Fruit fly (Drosophila melanogaster): ENCODE results near the gene CG13950.
A peak's percentile ranks its signal among the peaks of the same experiment; 100 is the strongest.

The CG13950 gene

DNA sequence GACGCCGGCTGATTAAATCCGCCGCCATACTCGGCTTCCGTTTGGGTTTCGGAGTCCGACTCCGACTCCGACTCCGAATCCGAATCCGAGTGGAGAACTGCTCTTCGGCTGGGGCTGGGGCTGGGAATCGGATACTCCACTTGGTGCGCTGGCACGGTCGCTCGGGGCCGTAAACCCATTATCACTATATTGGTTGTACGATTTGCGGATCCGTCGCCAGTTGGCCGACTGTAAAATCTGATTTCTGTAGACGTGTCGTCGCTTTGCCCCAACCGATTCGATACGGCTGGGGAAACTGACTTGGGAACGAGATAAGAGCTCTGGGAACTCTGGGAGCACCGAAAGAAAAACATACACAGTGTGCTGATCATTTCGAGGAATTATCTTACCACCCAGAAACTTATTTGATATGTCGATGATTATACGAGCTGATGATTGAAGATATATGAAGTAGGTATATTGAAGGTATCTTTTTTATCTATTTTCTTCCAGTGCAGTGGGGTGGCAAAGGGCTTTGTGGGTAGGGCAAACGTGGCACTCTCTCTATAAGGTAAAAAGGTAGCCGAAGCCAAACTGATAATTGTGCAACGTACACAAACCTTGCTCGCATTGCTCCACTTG, 2.0 kb upstream of the CG13950 start (continued):
- no peak for TF ChIP-seq wdn (GFP tag; IDR thresholded peaks at IDR 0.05)
- 0 out of 2 replicates have a peak, but pooled peaks have one; percentile 23 for TF ChIP-seq CG1024 (GFP tag; IDR thresholded peaks at IDR 0.05)
- no peak for TF ChIP-seq CG13296 (GFP tag; optimal IDR thresholded peaks at IDR 0.05)
- peak; percentile 76 for TF ChIP-seq gem (tag; optimal IDR thresholded peaks at IDR 0.05)
- no peak for TF ChIP-seq Hr39 (optimal IDR thresholded peaks at IDR 0.05)
- TF ChIP-seq scrt (GFP tag; optimal IDR thresholded peaks at IDR 0.05): no peak
- TF ChIP-seq CG2712 (tag; optimal IDR thresholded peaks at IDR 0.05): peak; percentile 62
- peak; percentile 57; the same call in 2 of the 3 replicates for TF ChIP-seq Aef1 (GFP tag; IDR thresholded peaks at IDR 0.05)
- TF ChIP-seq CG10565 (GFP tag; optimal IDR thresholded peaks at IDR 0.05): no peak
- peak; percentile 45 for TF ChIP-seq grau (tag; optimal IDR thresholded peaks at IDR 0.05)
- peak in 1 of 2 experiments; percentile 55 for TF ChIP-seq Hr51 (GFP tag; optimal IDR thresholded peaks at IDR 0.05)
- TF ChIP-seq ash1 (GFP tag; optimal IDR thresholded peaks at IDR 0.05): no peak
- no peak for TF ChIP-seq br (optimal IDR thresholded peaks at IDR 0.05)
- TF ChIP-seq chinmo (GFP tag; IDR thresholded peaks at IDR 0.05; ENCODE audit: partially characterized antibody): 0 out of 4 replicates have a peak, but pooled peaks have one; percentile 53
- TF ChIP-seq trem (tag; optimal IDR thresholded peaks at IDR 0.05): no peak
- TF ChIP-seq CG9727 (GFP tag; optimal IDR thresholded peaks at IDR 0.05): peak; percentile 29
- no peak for TF ChIP-seq TFAM (GFP tag; optimal IDR thresholded peaks at IDR 0.05)
- peak; percentile 30 to 39 for TF ChIP-seq dpn (GFP tag; optimal IDR thresholded peaks at IDR 0.05)
- no peak for TF ChIP-seq pros (GFP tag; optimal IDR thresholded peaks at IDR 0.05)
- TF ChIP-seq CG12659 (GFP tag; optimal IDR thresholded peaks at IDR 0.05): peak; percentile 62
- TF ChIP-seq CG7745 (tag; optimal IDR thresholded peaks at IDR 0.05): no peak
- TF ChIP-seq CG9817 (tag; optimal IDR thresholded peaks at IDR 0.05): peak; percentile 50
- TF ChIP-seq CG30431 (GFP tag; optimal IDR thresholded peaks at IDR 0.05): no peak
- TF ChIP-seq CG7963 (GFP tag; IDR thresholded peaks at IDR 0.05; ENCODE audit: partially characterized antibody): no peak
- peak; percentile 65 for TF ChIP-seq CG2120 (GFP tag; optimal IDR thresholded peaks at IDR 0.05)
- TF ChIP-seq HmgD (GFP tag; optimal IDR thresholded peaks at IDR 0.05): no peak
- TF ChIP-seq Tbp (GFP tag; optimal IDR thresholded peaks at IDR 0.05): no peak
- peak; percentile 70 for TF ChIP-seq CG17328 (GFP tag; IDR thresholded peaks at IDR 0.05)
- no peak for TF ChIP-seq tll (GFP tag; optimal IDR thresholded peaks at IDR 0.05)
- TF ChIP-seq CG15073 (GFP tag; optimal IDR thresholded peaks at IDR 0.05): no peak
- no peak for TF ChIP-seq Ravus (GFP tag; IDR thresholded peaks at IDR 0.05)
- no peak for TF ChIP-seq NC2α (GFP tag; optimal IDR thresholded peaks at IDR 0.05)
- no peak for TF ChIP-seq jigr1 (GFP tag; IDR thresholded peaks at IDR 0.05)
- TF ChIP-seq Taf1 (GFP tag; IDR thresholded peaks at IDR 0.05): no peak
- TF ChIP-seq dmrt99B (tag; optimal IDR thresholded peaks at IDR 0.05): peak; percentile 67
- no peak for TF ChIP-seq corto (GFP tag; optimal IDR thresholded peaks at IDR 0.05)
- peak; percentile 0 for TF ChIP-seq CG5180 (GFP tag; optimal IDR thresholded peaks at IDR 0.05)
- TF ChIP-seq Rx (GFP tag; IDR thresholded peaks at IDR 0.05): peak; percentile 47; the same call in 1 of the 2 replicates
- no peak for TF ChIP-seq Adf1 (GFP tag; IDR thresholded peaks at IDR 0.05)
- no peak for TF ChIP-seq fd64A (GFP tag; optimal IDR thresholded peaks at IDR 0.05)
- TF ChIP-seq Hand (GFP tag; optimal IDR thresholded peaks at IDR 0.05): no peak
- peak; percentile 55 for TF ChIP-seq pnt (GFP tag; optimal IDR thresholded peaks at IDR 0.05)
- TF ChIP-seq Sry-δ (GFP tag; optimal IDR thresholded peaks at IDR 0.05): no peak
- no peak for TF ChIP-seq nerfin-2 (GFP tag; IDR thresholded peaks at IDR 0.05; ENCODE audit: partially characterized antibody)
- TF ChIP-seq CG1603 (tag; optimal IDR thresholded peaks at IDR 0.05): peak; percentile 82
- peak; percentile 8 for TF ChIP-seq NK7.1 (GFP tag; optimal IDR thresholded peaks at IDR 0.05)
- peak; percentile 25 for TF ChIP-seq dmrt11E (tag; optimal IDR thresholded peaks at IDR 0.05)
- peak; percentile 46 for TF ChIP-seq Ets65A (GFP tag)
- peak; percentile 47; the same call in 1 of the 2 replicates for TF ChIP-seq E2f2 (GFP tag; IDR thresholded peaks at IDR 0.05)
- TF ChIP-seq MBD-R2 (GFP tag; IDR thresholded peaks at IDR 0.05): no peak

Data from whole organism, embryonic.